Worm (Caenorhabditis elegans): ENCODE measurements around the gene srj-4.

The srj-4 gene

DNA sequence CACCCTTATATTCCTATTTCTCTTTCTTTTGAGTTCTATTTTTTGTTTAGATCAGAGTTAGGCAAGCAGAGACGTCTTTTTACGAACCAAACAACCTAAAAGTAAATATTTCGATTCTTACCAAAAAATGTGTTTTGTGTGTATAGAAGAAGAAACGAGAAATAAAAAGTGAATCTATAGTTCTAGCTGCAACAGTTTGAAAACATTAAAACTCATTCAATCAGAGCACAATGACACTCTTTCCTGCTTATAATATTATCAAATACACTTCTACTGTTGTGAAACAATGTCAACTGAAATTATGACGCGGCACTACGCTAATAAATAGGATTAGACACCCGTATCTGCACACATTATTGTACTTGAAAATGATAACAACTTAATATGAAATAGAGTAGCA lies 32.8 kb downstream of the srj-4 start, which contains the start of gene ZK836.3:
TSS of gene ZK836.3 (minus strand) at position 101 of the 400 bp plus-strand sequence.
- no peak for TF ChIP-seq hsf-1 (GFP tag; IDR thresholded peaks at IDR 0.05)
- no peak for TF ChIP-seq hmg-1.2 (GFP tag; IDR thresholded peaks at IDR 0.05)
- no peak for TF ChIP-seq bed-2 (GFP tag; IDR thresholded peaks at IDR 0.05)
- no peak for TF ChIP-seq ztf-18 (tag; optimal IDR thresholded peaks at IDR 0.05)
- no peak for TF ChIP-seq aptf-2 (GFP tag; conservative IDR thresholded peaks at IDR 0.05)
- no peak for TF ChIP-seq bed-1 (GFP tag; IDR thresholded peaks at IDR 0.05)
- TF ChIP-seq mel-28 (tag; optimal IDR thresholded peaks at IDR 0.05; ENCODE audit: borderline replicate concordance) = no peak
- no peak for TF ChIP-seq C17E4.6 (GFP tag; IDR thresholded peaks at IDR 0.05)
- TF ChIP-seq let-607 (tag; optimal IDR thresholded peaks at IDR 0.05) = no peak
- TF ChIP-seq Y67H2A.10 (GFP tag; conservative IDR thresholded peaks at IDR 0.05) = no peak
- TF ChIP-seq ztf-28 (GFP tag; IDR thresholded peaks at IDR 0.05) = no peak
- no peak for TF ChIP-seq rcor-1 (GFP tag; IDR thresholded peaks at IDR 0.05)
- no peak for TF ChIP-seq F52B5.7 (tag; optimal IDR thresholded peaks at IDR 0.05)
- TF ChIP-seq attf-3 (GFP tag; conservative IDR thresholded peaks at IDR 0.05) = no peak
- no peak for TF ChIP-seq nhr-27 (tag; optimal IDR thresholded peaks at IDR 0.05)
- no peak for TF ChIP-seq egl-18 (GFP tag; IDR thresholded peaks at IDR 0.05)

DNA sequence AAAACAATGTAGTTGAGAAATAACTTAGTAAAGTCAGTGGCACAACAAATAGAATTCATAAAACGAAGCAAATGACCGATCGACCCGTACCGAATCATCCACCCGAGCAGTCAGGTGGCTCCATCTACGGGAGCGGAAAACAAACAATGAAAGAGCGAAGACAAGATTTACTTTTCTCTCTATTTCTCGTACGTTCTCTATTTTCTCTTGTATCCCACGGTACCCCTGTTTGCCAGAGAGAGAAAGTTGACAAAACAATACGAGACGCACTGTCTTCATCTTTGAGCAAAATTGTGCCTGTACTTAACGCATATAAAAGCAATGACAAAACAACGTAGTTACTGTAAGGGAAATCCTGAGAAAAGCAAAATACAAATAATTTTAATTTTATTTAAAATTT lies 33.7 kb downstream of the srj-4 start:
- TF ChIP-seq nfya-1 (tag; optimal IDR thresholded peaks at IDR 0.05; ENCODE audit: borderline replicate concordance, insufficient read depth) = no peak
- TF ChIP-seq attf-5 (GFP tag; optimal IDR thresholded peaks at IDR 0.05) = no peak
- TF ChIP-seq F22D6.2 (tag; optimal IDR thresholded peaks at IDR 0.05) = no peak
- TF ChIP-seq ztf-28 (GFP tag; IDR thresholded peaks at IDR 0.05) = no peak
- TF ChIP-seq zim-3 (tag; optimal IDR thresholded peaks at IDR 0.05) = no peak
- no peak for TF ChIP-seq dpff-1 (tag; optimal IDR thresholded peaks at IDR 0.05)
- TF ChIP-seq Y67H2A.10 (GFP tag; conservative IDR thresholded peaks at IDR 0.05) = no peak
- TF ChIP-seq pbrm-1 (GFP tag; IDR thresholded peaks at IDR 0.05) = no peak
- no peak for TF ChIP-seq Y79H2A.3 (GFP tag; conservative IDR thresholded peaks at IDR 0.05)
- no peak for TF ChIP-seq F57A8.1 (GFP tag; optimal IDR thresholded peaks at IDR 0.05)
- no peak for TF ChIP-seq akir-1 (GFP tag; optimal IDR thresholded peaks at IDR 0.05)
- TF ChIP-seq F39B2.1 (GFP tag; IDR thresholded peaks at IDR 0.05) = no peak
- TF ChIP-seq ets-4 (GFP tag; optimal IDR thresholded peaks at IDR 0.05) = no peak
- TF ChIP-seq F55B11.4 (tag; optimal IDR thresholded peaks at IDR 0.05; ENCODE audit: borderline replicate concordance, insufficient read depth) = no peak
- TF ChIP-seq fkh-3 (tag; optimal IDR thresholded peaks at IDR 0.05) = no peak
- TF ChIP-seq D2030.7 (GFP tag; IDR thresholded peaks at IDR 0.05) = no peak
- TF ChIP-seq let-607 (tag; optimal IDR thresholded peaks at IDR 0.05) = no peak
- no peak for TF ChIP-seq unc-130 (GFP tag; optimal IDR thresholded peaks at IDR 0.05)
- TF ChIP-seq ceh-79 (tag; optimal IDR thresholded peaks at IDR 0.05) = no peak
- TF ChIP-seq Y53G8AR.9 (GFP tag; conservative IDR thresholded peaks at IDR 0.05) = no peak

DNA sequence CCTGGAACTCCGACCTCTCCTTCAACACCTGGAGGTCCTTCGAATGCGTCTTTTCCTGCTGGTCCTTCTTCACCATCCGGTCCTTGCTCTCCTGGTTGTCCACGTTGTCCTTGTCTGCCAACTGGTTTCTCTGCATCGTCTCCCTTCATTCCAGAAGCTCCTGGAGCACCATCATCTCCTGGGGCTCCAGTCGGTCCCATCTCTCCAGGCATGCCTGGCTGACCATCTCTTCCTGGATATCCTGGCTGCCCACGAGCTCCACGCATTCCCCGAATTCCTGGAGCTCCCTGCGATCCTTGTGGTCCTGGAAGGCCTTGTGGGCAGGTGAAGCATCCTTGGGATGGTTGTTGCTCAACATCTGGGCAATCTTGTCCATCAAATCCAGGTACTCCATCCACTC lies 34.7 kb downstream of the srj-4 start:
- TF ChIP-seq egrh-3 (GFP tag; IDR thresholded peaks at IDR 0.05) = peak; percentile 70; the same call in 1 of the 2 replicates
- TF ChIP-seq lin-54 (GFP tag; optimal IDR thresholded peaks at IDR 0.05) = no peak
- no peak for TF ChIP-seq tbx-9 (tag; optimal IDR thresholded peaks at IDR 0.05; ENCODE audit: borderline replicate concordance)
- TF ChIP-seq T26A5.8 (tag; optimal IDR thresholded peaks at IDR 0.05) = no peak
- TF ChIP-seq zfh-2 (GFP tag; conservative IDR thresholded peaks at IDR 0.05) = peak; percentile 79
- TF ChIP-seq F22D6.2 (tag; optimal IDR thresholded peaks at IDR 0.05) = no peak
